Worm (Caenorhabditis elegans): ENCODE data around the gene srh-31.

DNA sequence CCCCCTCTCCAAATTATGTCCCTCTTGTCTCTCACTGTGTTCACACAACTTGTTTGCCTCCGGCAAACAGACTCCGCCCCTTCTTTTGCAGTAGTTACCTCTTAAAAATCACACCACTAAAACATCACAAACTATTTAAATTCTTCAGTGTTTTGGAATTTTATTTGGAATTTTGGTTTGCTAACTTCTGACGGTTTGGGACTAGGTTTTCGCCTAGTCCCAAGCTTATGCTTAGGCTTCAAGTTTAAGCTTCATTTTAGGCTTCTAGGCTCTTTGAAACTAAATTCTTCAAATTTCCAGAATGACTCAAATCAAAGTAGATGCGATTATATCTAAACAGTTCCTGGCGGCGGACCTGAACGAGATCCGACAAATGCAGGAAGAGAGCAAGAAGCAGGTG, 17.6 kb downstream of the srh-31 start, which contains the start of gene fat-5:
- TF ChIP-seq lin-14 (GFP tag; optimal IDR thresholded peaks at IDR 0.05) = no peak
- no peak for TF ChIP-seq efl-1 (optimal IDR thresholded peaks at IDR 0.05)
- TF ChIP-seq efl-1 (GFP tag; optimal IDR thresholded peaks at IDR 0.05 in 1 of 2) = no peak
- no peak for TF ChIP-seq egl-27 (tag; optimal IDR thresholded peaks at IDR 0.05)
- no peak for TF ChIP-seq C16A3.4 (tag; optimal IDR thresholded peaks at IDR 0.05)
- TF ChIP-seq zag-1 (tag; optimal IDR thresholded peaks at IDR 0.05) = no peak
- no peak for TF ChIP-seq ztf-4 (tag; optimal IDR thresholded peaks at IDR 0.05)
- no peak for TF ChIP-seq hlh-17 (GFP tag; optimal IDR thresholded peaks at IDR 0.05; ENCODE audit: borderline replicate concordance)
- no peak for TF ChIP-seq rnt-1 (tag; optimal IDR thresholded peaks at IDR 0.05)
- no peak for TF ChIP-seq sox-4 (tag; optimal IDR thresholded peaks at IDR 0.05)
- no peak for TF ChIP-seq ces-1 (GFP tag; optimal IDR thresholded peaks at IDR 0.05)
- no peak for TF ChIP-seq swsn-7 (tag; optimal IDR thresholded peaks at IDR 0.05)
- no peak for TF ChIP-seq lin-35 (GFP tag; optimal IDR thresholded peaks at IDR 0.05)

All from whole organism, L1 larva.